Worm (Caenorhabditis elegans) whole organism, L1 larva: Measurements from ENCODE around the gene rde-4.
"Not testable (repeated sequence)": the region's sequence is repeated elsewhere in the genome, so short reads cannot be mapped to it uniquely, and the experiment has no call there.

Experiments used
- C16A3.4 ChIP-seq: fragments of 150-350 bp; optimal IDR thresholded peaks from 2 replicates; lab custom pipeline; 2014; ENCODE audit warnings: missing biosample characterization, missing genetic modification characterization
- C34B4.2 ChIP-seq: sonication (generic microtip); optimal IDR thresholded peaks from 2 replicates; lab custom pipeline; 2017; ENCODE audit warnings: mild to moderate bottlenecking, missing genetic modification characterization, missing compliant biosample characterization
- F16B12.6 ChIP-seq: fragments of 150-350 bp; optimal IDR thresholded peaks from 2 replicates; lab custom pipeline; 2014; ENCODE audit warnings: missing biosample characterization, missing genetic modification characterization
- aly-2 ChIP-seq: fragments of 150-350 bp; optimal IDR thresholded peaks from 2 replicates; lab custom pipeline; 2014; ENCODE audit warnings: missing biosample characterization, missing genetic modification characterization
- ceh-88 ChIP-seq: fragments of 200-800 bp; sonication (Bioruptor generic); IDR thresholded peaks from 2 replicates; pipeline ENCODE4 v1.3.6; 2022; ENCODE audit warnings: missing genetic modification characterization, missing compliant biosample characterization
- ceh-90 ChIP-seq: sonication (generic microtip); optimal IDR thresholded peaks from 2 replicates; lab custom pipeline; 2016; ENCODE audit warnings: missing genetic modification characterization, missing compliant biosample characterization
- dsc-1 ChIP-seq: sonication (generic microtip); optimal IDR thresholded peaks from 2 replicates; lab custom pipeline; 2016; ENCODE audit warnings: mild to moderate bottlenecking, missing genetic modification characterization, missing compliant biosample characterization
- efl-1 ChIP-seq, 4 experiments: fragments of 150-350 bp; optimal IDR thresholded peaks in 3 of 4; peaks in 1 of 4; 1 replicate in 1 of 4; 2 replicates in 3 of 4; lab custom pipeline; 2014; ENCODE audit warnings: missing biosample characterization in 2 of 4, missing genetic modification characterization in 2 of 4, missing genetic modification reagents in 2 of 4
- elt-2 ChIP-seq: sonication (generic microtip); optimal IDR thresholded peaks from 2 replicates; lab custom pipeline; 2016; ENCODE audit warnings: missing genetic modification characterization, mild to moderate bottlenecking, inconsistent platforms, missing compliant biosample characterization, missing genetic modification reagents
- elt-3 ChIP-seq, 6 experiments: fragments of 150-350 bp in 1 of 6; sonication (generic microtip); optimal IDR thresholded peaks; 2 replicates each; lab custom pipeline; 2017 to 2018; ENCODE audit warnings: missing biosample characterization in 6 of 6, missing genetic modification characterization in 6 of 6, inconsistent platforms in 1 of 6
- fkh-10 ChIP-seq: sonication (generic microtip); optimal IDR thresholded peaks from 2 replicates; lab custom pipeline; 2017; ENCODE audit warnings: missing biosample characterization, missing genetic modification reagents, missing genetic modification characterization
- fkh-4 ChIP-seq: sonication (generic microtip); optimal IDR thresholded peaks from 2 replicates; lab custom pipeline; 2016; ENCODE audit warnings: missing compliant biosample characterization, missing genetic modification characterization, borderline replicate concordance
- fkh-8 ChIP-seq: sonication (generic microtip); optimal IDR thresholded peaks from 2 replicates; lab custom pipeline; 2016; ENCODE audit warnings: mild to moderate bottlenecking, missing genetic modification characterization, missing compliant biosample characterization
- fos-1 ChIP-seq: fragments of 150-350 bp; optimal IDR thresholded peaks from 2 replicates; lab custom pipeline; 2014; ENCODE audit warnings: missing biosample characterization, missing genetic modification characterization
- hlh-17 ChIP-seq: fragments of 200-800 bp; sonication (Bioruptor generic); optimal IDR thresholded peaks from 2 replicates; lab custom pipeline; 2018; ENCODE audit warnings: missing genetic modification characterization, mild to moderate bottlenecking, missing compliant biosample characterization, moderate library complexity, borderline replicate concordance
- hlh-4 ChIP-seq: sonication (generic microtip); optimal IDR thresholded peaks from 2 replicates; lab custom pipeline; 2016; ENCODE audit warnings: mild to moderate bottlenecking, missing genetic modification characterization, missing compliant biosample characterization
- hpl-2 ChIP-seq: fragments of 150-350 bp; optimal IDR thresholded peaks from 2 replicates; lab custom pipeline; 2014; ENCODE audit warnings: missing biosample characterization, missing genetic modification reagents, missing genetic modification characterization
- irx-1 ChIP-seq: sonication (generic microtip); optimal IDR thresholded peaks from 2 replicates; lab custom pipeline; 2016; ENCODE audit warnings: missing genetic modification characterization, missing compliant biosample characterization
- isw-1 ChIP-seq: fragments of 200-800 bp; sonication (Bioruptor generic); IDR thresholded peaks from 2 replicates; pipeline ENCODE4 v1.3.6; 2022; ENCODE audit warnings: missing genetic modification characterization, missing compliant biosample characterization
- lin-13 ChIP-seq: fragments of 150-350 bp; optimal IDR thresholded peaks from 2 replicates; lab custom pipeline; 2014; ENCODE audit warnings: missing biosample characterization, missing genetic modification reagents, missing genetic modification characterization
- lin-15B ChIP-seq: fragments of 150-350 bp; sonication (generic microtip); optimal IDR thresholded peaks from 3 replicates; lab custom pipeline; 2014; ENCODE audit warnings: missing biosample characterization, missing genetic modification characterization
- lin-35 ChIP-seq, 2 experiments: fragments of 150-350 bp; optimal IDR thresholded peaks; 2 replicates each; lab custom pipeline; 2014; ENCODE audit warnings: missing biosample characterization in 2 of 2, missing genetic modification characterization in 2 of 2, missing genetic modification reagents in 2 of 2
- lir-3 ChIP-seq: sonication (generic microtip); optimal IDR thresholded peaks from 2 replicates; lab custom pipeline; 2016; ENCODE audit warnings: mild to moderate bottlenecking, missing genetic modification characterization, moderate library complexity, missing compliant biosample characterization; ENCODE audit not compliant: poor library complexity
- lsy-2 ChIP-seq, 2 experiments: fragments of 150-350 bp; optimal IDR thresholded peaks; 2 replicates each; lab custom pipeline; 2014; ENCODE audit warnings: missing biosample characterization in 2 of 2, missing genetic modification characterization in 2 of 2
- mab-9 ChIP-seq: fragments of 200-800 bp; sonication (Bioruptor generic); IDR thresholded peaks from 2 replicates; pipeline ENCODE4 v1.3.6; 2022; ENCODE audit warnings: missing genetic modification reagents, missing genetic modification characterization, missing compliant biosample characterization
- mdl-1 ChIP-seq, 2 experiments: fragments of 150-350 bp; optimal IDR thresholded peaks; 2 replicates each; lab custom pipeline; 2014 to 2017; ENCODE audit warnings: missing biosample characterization in 2 of 2, missing genetic modification characterization in 2 of 2, inconsistent platforms in 1 of 2
- mef-2 ChIP-seq: fragments of 150-350 bp; optimal IDR thresholded peaks from 2 replicates; lab custom pipeline; 2014; ENCODE audit warnings: missing biosample characterization, missing genetic modification characterization
- mep-1 ChIP-seq: fragments of 150-350 bp; optimal IDR thresholded peaks from 2 replicates; lab custom pipeline; 2014; ENCODE audit warnings: missing biosample characterization, missing genetic modification characterization
- nhr-11 ChIP-seq: fragments of 150-350 bp; optimal IDR thresholded peaks from 2 replicates; lab custom pipeline; 2014; ENCODE audit warnings: missing biosample characterization, missing genetic modification characterization
- nhr-12 ChIP-seq: sonication (generic microtip); optimal IDR thresholded peaks from 2 replicates; lab custom pipeline; 2017; ENCODE audit warnings: missing biosample characterization, missing genetic modification characterization
- nhr-19 ChIP-seq: fragments of 200-800 bp; sonication (Bioruptor generic); conservative IDR thresholded peaks from 2 replicates; pipeline ENCODE4 v1.3.6; 2022; ENCODE audit warnings: missing genetic modification characterization, missing compliant biosample characterization
- nhr-20 ChIP-seq: sonication (generic microtip); optimal IDR thresholded peaks from 2 replicates; lab custom pipeline; 2016; ENCODE audit warnings: mild to moderate bottlenecking, missing genetic modification characterization, missing compliant biosample characterization
- nhr-237 ChIP-seq: fragments of 150-350 bp; optimal IDR thresholded peaks from 2 replicates; lab custom pipeline; 2014; ENCODE audit warnings: missing biosample characterization, missing genetic modification characterization
- nhr-28 ChIP-seq: fragments of 150-350 bp; optimal IDR thresholded peaks from 2 replicates; lab custom pipeline; 2014; ENCODE audit warnings: missing biosample characterization, missing genetic modification characterization
- nhr-76 ChIP-seq: sonication (generic microtip); optimal IDR thresholded peaks from 2 replicates; lab custom pipeline; 2017; ENCODE audit warnings: missing biosample characterization, missing genetic modification characterization
- nhr-77 ChIP-seq: fragments of 150-350 bp; optimal IDR thresholded peaks from 2 replicates; lab custom pipeline; 2014; ENCODE audit warnings: missing biosample characterization, missing genetic modification characterization
- pqm-1 ChIP-seq: sonication (generic microtip); optimal IDR thresholded peaks from 3 replicates; lab custom pipeline; 2017; ENCODE audit warnings: missing biosample characterization, missing genetic modification characterization
- rnt-1 ChIP-seq: sonication (generic microtip); optimal IDR thresholded peaks from 2 replicates; lab custom pipeline; 2016; ENCODE audit warnings: mild to moderate bottlenecking, missing genetic modification characterization, moderate library complexity, missing compliant biosample characterization
- skn-1 ChIP-seq: fragments of 150-350 bp; optimal IDR thresholded peaks from 2 replicates; lab custom pipeline; 2014; ENCODE audit warnings: missing biosample characterization, missing genetic modification characterization
- sox-4 ChIP-seq: sonication (generic microtip); optimal IDR thresholded peaks from 2 replicates; lab custom pipeline; 2016; ENCODE audit warnings: missing genetic modification characterization, missing compliant biosample characterization
- tbx-2 ChIP-seq: sonication (generic microtip); optimal IDR thresholded peaks from 2 replicates; lab custom pipeline; 2016; ENCODE audit warnings: missing genetic modification characterization, missing compliant biosample characterization
- unc-130 ChIP-seq: fragments of 150-350 bp; optimal IDR thresholded peaks from 2 replicates; lab custom pipeline; 2017; ENCODE audit warnings: missing biosample characterization, missing genetic modification characterization, inconsistent platforms
- unc-62 ChIP-seq: fragments of 150-350 bp; optimal IDR thresholded peaks from 2 replicates; lab custom pipeline; 2014; ENCODE audit warnings: missing biosample characterization, missing genetic modification reagents, missing genetic modification characterization
- vab-15 ChIP-seq: sonication (generic microtip); optimal IDR thresholded peaks from 2 replicates; lab custom pipeline; 2017; ENCODE audit warnings: missing genotype, mild to moderate bottlenecking, missing genetic modification characterization, missing compliant biosample characterization
- xbp-1 ChIP-seq: sonication (generic microtip); optimal IDR thresholded peaks from 2 replicates; lab custom pipeline; 2016; ENCODE audit warnings: missing genetic modification characterization, missing compliant biosample characterization
- zip-4 ChIP-seq: fragments of 200-800 bp; sonication (Bioruptor generic); optimal IDR thresholded peaks from 2 replicates; lab custom pipeline; 2018; ENCODE audit warnings: mild to moderate bottlenecking, missing genetic modification characterization, moderate library complexity, missing compliant biosample characterization
- ztf-4 ChIP-seq: fragments of 150-350 bp; optimal IDR thresholded peaks from 2 replicates; lab custom pipeline; 2014; ENCODE audit warnings: missing biosample characterization, missing genetic modification characterization

rde-4 gene

DNA sequence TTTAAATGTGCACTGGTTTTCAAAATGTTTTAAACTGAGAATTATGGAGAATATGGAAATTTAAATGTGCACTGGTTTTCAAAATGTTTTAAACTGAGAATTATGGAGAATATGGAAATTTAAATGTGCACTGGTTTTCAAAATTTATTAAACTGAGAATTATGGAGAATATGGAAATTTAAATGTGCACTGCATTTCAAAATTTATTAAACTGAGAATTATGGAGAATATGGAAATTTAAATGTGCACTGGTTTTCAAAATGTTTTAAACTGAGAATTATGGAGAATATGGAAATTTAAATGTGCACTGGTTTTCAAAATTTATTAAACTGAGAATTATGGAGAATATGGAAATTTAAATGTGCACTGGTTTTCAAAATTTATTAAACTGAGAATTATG lies 6.6 kb upstream of the rde-4 start:
- TF ChIP-seq lir-3 (tag; lab: Kevin White, UChicago) (peak; percentile 79), nhr-28 (tag; lab: Kevin White, UChicago) (peak; percentile 47)

ce11 chrIII:10221860-10222259 lies 3.4 kb upstream of the rde-4 start, which contains the start of gene Y70G10A.4:
Y70G10A.4 (plus strand) TSS chrIII:10222160.
- TF ChIP-seq nhr-19 (GFP tag; lab: Robert Waterston, UW); hlh-4 (tag; lab: Kevin White, UChicago); nhr-77 (tag; lab: Kevin White, UChicago): not testable (repeated sequence)

DNA sequence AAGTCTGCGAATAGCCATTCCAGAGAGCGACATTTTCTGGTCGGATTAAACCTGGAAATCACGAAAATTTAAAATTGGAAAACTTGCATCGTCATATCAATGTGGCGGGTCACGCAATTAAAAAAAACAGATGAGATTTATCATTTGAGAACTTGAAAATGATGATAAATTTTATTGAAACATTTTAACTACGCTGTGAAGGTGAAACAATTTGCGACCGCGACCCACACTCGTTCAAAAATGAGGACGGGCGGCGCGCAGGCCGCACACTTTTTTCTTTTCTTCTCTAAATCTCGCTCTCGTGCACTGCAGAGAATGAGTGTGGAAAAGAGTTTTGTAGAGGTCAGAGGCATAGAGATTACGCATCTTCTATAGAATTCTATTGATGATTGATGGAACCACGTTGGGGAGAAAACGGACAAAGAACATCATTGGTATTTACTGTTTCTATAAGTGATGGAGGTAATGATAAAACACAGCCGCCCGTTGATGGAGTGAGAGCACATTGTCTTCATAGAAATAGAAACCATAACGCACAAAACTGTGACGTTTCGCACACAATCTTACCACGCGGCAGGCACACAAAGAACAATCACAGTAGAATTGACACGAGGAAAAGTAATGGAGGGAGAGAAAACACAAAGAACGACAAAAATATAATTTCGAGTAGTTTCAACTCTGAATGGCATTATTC lies 1.7 kb downstream of the rde-4 start, which contains the start of gene cts-1:
cts-1 (minus strand) TSS at position 51 of the 694 bp plus-strand sequence.
- TF ChIP-seq dsc-1 (tag; lab: Kevin White, UChicago) (peak; percentile 12), skn-1 (peak; percentile 75), hpl-2 (peak; percentile 77), F16B12.6 (peak; percentile 43), C16A3.4 (tag; lab: Kevin White, UChicago) (peak; percentile 65), aly-2 (tag; lab: Kevin White, UChicago) (peak; percentile 12), lin-15B (tag; lab: Kevin White, UChicago) (peak; percentile 67), lin-35 (GFP tag; optimal IDR thresholded peaks at IDR 0.05; lab: Kevin White, UChicago) (peak; percentile 69 to 82), zip-4 (peak; percentile 14), vab-15 (no peak), ceh-90 (tag; lab: Kevin White, UChicago) (no peak), elt-3 (tag; optimal IDR thresholded peaks at IDR 0.05; lab: Kevin White, UChicago) (peak in 5 of 6 experiments; percentile 18 to 68 (median 66)), nhr-20 (tag; lab: Kevin White, UChicago) (peak; percentile 92), fkh-8 (tag; lab: Kevin White, UChicago) (peak; percentile 79), unc-130 (peak; percentile 87), sox-4 (tag; lab: Kevin White, UChicago) (no peak), nhr-19 (GFP tag; lab: Robert Waterston, UW) (no peak), ztf-4 (peak; percentile 64), tbx-2 (tag; lab: Kevin White, UChicago) (peak; percentile 74), efl-1 (optimal IDR thresholded peaks at IDR 0.05; lab: Kevin White, UChicago) (peak; percentile 72 to 73), efl-1 (GFP tag; optimal IDR thresholded peaks at IDR 0.05 in 1 of 2; lab: Kevin White, UChicago) (peak; percentile 50 to 93), unc-62 (GFP tag; lab: Kevin White, UChicago) (no peak), fkh-4 (tag; lab: Kevin White, UChicago) (no peak), hlh-17 (GFP tag; lab: Kevin White, UChicago) (no peak), nhr-76 (tag; lab: Kevin White, UChicago) (peak; percentile 30), pqm-1 (tag; lab: Kevin White, UChicago) (no peak), nhr-12 (tag; lab: Kevin White, UChicago) (no peak), fkh-10 (GFP tag; lab: Kevin White, UChicago) (peak; percentile 23), nhr-11 (peak; percentile 10), rnt-1 (tag; lab: Kevin White, UChicago) (peak; percentile 85), irx-1 (tag; lab: Kevin White, UChicago) (peak; percentile 59), nhr-237 (tag; lab: Kevin White, UChicago) (peak; percentile 12), mef-2 (tag; lab: Kevin White, UChicago) (peak; percentile 34), xbp-1 (tag; lab: Kevin White, UChicago) (peak; percentile 74), mep-1 (tag; lab: Kevin White, UChicago) (peak; percentile 81), C34B4.2 (tag; lab: Kevin White, UChicago) (peak; percentile 84), elt-2 (tag; lab: Kevin White, UChicago) (peak; percentile 82), mab-9 (no peak), lin-13 (peak; percentile 35), isw-1 (no peak), mdl-1 (tag; optimal IDR thresholded peaks at IDR 0.05; lab: Kevin White, UChicago) (peak; percentile 28 to 94), ceh-88 (GFP tag; lab: Robert Waterston, UW) (no peak), fos-1 (no peak), lsy-2 (tag; optimal IDR thresholded peaks at IDR 0.05; lab: Kevin White, UChicago) (peak; percentile 78 to 95)
